Fruit fly (Drosophila melanogaster) whole organism, embryonic: ENCODE measurements around the gene CG12057.

Experiments
- ATbp ChIP-seq: fragments of 200-800 bp; sonication (Bioruptor generic); optimal IDR thresholded peaks from 2 replicates; lab custom pipeline; 2017; ENCODE audit warnings: missing biosample characterization, mild to moderate bottlenecking, missing genetic modification characterization, missing genetic modification reagents
- Adf1 ChIP-seq: fragments of 200-800 bp; sonication (Bioruptor generic); IDR thresholded peaks from 2 replicates; pipeline ENCODE4 v1.3.6; 2022; ENCODE audit warnings: missing biosample characterization, missing genetic modification characterization
- BtbVII ChIP-seq: fragments of 200-800 bp; sonication (Bioruptor generic); optimal IDR thresholded peaks from 3 replicates; lab custom pipeline; 2017; ENCODE audit warnings: missing biosample characterization, mild to moderate bottlenecking, missing genetic modification characterization
- Bteb2 ChIP-seq: fragments of 200-800 bp; sonication (Bioruptor generic); optimal IDR thresholded peaks from 2 replicates; lab custom pipeline; 2016; ENCODE audit warnings: missing biosample characterization, missing genetic modification characterization
- CG11247 ChIP-seq: fragments of 200-800 bp; sonication (Bioruptor generic); IDR thresholded peaks from 2 replicates; pipeline ENCODE4 v1.3.6; 2022; ENCODE audit warnings: missing biosample characterization, missing genetic modification characterization
- CG12104 ChIP-seq: fragments of 200-800 bp; sonication (Bioruptor generic); optimal IDR thresholded peaks from 3 replicates; lab custom pipeline; 2016; ENCODE audit warnings: missing biosample characterization, missing genetic modification characterization
- CG13624 ChIP-seq: fragments of 200-800 bp; sonication (Bioruptor generic); optimal IDR thresholded peaks from 2 replicates; lab custom pipeline; 2016; ENCODE audit warnings: missing biosample characterization, missing genetic modification characterization
- CG13894 ChIP-seq: fragments of 200-800 bp; sonication (Bioruptor generic); optimal IDR thresholded peaks from 3 replicates; lab custom pipeline; 2018; ENCODE audit warnings: missing biosample characterization, mild to moderate bottlenecking, missing genetic modification characterization, moderate library complexity
- CG15514 ChIP-seq: fragments of 200-800 bp; sonication (Bioruptor generic); optimal IDR thresholded peaks from 3 replicates; lab custom pipeline; 2017; ENCODE audit warnings: missing biosample characterization, missing genetic modification characterization, mild to moderate bottlenecking, moderate library complexity, missing genetic modification reagents
- CG16863 ChIP-seq: fragments of 200-800 bp; sonication (Bioruptor generic); optimal IDR thresholded peaks from 3 replicates; lab custom pipeline; 2016; ENCODE audit warnings: missing biosample characterization, missing genetic modification characterization
- CG17568 ChIP-seq: fragments of 200-800 bp; sonication (Bioruptor generic); optimal IDR thresholded peaks from 2 replicates; lab custom pipeline; 2018; ENCODE audit warnings: missing biosample characterization, mild to moderate bottlenecking, missing genetic modification characterization, moderate library complexity
- CG2678 ChIP-seq: fragments of 200-800 bp; sonication (Bioruptor generic); optimal IDR thresholded peaks from 3 replicates; lab custom pipeline; 2019; ENCODE audit warnings: missing biosample characterization, mild to moderate bottlenecking, missing genetic modification characterization, moderate library complexity
- CG3065 ChIP-seq: fragments of 200-800 bp; sonication (Bioruptor generic); optimal IDR thresholded peaks from 2 replicates; lab custom pipeline; 2016; ENCODE audit warnings: missing biosample characterization, missing genetic modification characterization
- CG3281 ChIP-seq: fragments of 200-800 bp; sonication (Bioruptor generic); optimal IDR thresholded peaks from 3 replicates; lab custom pipeline; 2017; ENCODE audit warnings: missing biosample characterization, mild to moderate bottlenecking, missing genetic modification characterization
- CG3995 ChIP-seq: fragments of 200-800 bp; sonication (Bioruptor generic); optimal IDR thresholded peaks from 3 replicates; lab custom pipeline; 2016; ENCODE audit warnings: missing biosample characterization, missing genetic modification characterization
- CG4328 ChIP-seq: fragments of 200-800 bp; sonication (Bioruptor generic); optimal IDR thresholded peaks from 3 replicates; lab custom pipeline; 2017; ENCODE audit warnings: missing biosample characterization, missing genetic modification reagents, missing genetic modification characterization
- CG4404 ChIP-seq: fragments of 200-800 bp; sonication (Bioruptor generic); IDR thresholded peaks from 2 replicates; pipeline ENCODE4 v1.3.6; 2022; ENCODE audit warnings: missing biosample characterization, missing genetic modification characterization
- CG7271 ChIP-seq: fragments of 200-800 bp; sonication (Bioruptor generic); optimal IDR thresholded peaks from 2 replicates; lab custom pipeline; 2018; ENCODE audit warnings: missing biosample characterization, mild to moderate bottlenecking, missing genetic modification characterization, moderate library complexity
- CG7928 ChIP-seq: fragments of 200-800 bp; sonication (Bioruptor generic); optimal IDR thresholded peaks from 2 replicates; lab custom pipeline; 2017; ENCODE audit warnings: missing biosample characterization, mild to moderate bottlenecking, missing genetic modification characterization
- CG7987 ChIP-seq: fragments of 200-800 bp; sonication (Bioruptor generic); optimal IDR thresholded peaks from 2 replicates; lab custom pipeline; 2018; ENCODE audit warnings: missing biosample characterization, mild to moderate bottlenecking, missing genetic modification characterization, moderate library complexity
- CG9797 ChIP-seq: fragments of 200-800 bp; sonication (Bioruptor generic); optimal IDR thresholded peaks from 3 replicates; lab custom pipeline; 2018; ENCODE audit warnings: missing biosample characterization, mild to moderate bottlenecking, missing genetic modification characterization
- CoRest ChIP-seq: fragments of 200-800 bp; sonication (Bioruptor generic); optimal IDR thresholded peaks from 3 replicates; lab custom pipeline; 2018; ENCODE audit warnings: missing biosample characterization, mild to moderate bottlenecking, missing genetic modification characterization, moderate library complexity
- Dp ChIP-seq: fragments of 200-800 bp; sonication (Bioruptor generic); optimal IDR thresholded peaks from 2 replicates; lab custom pipeline; 2018; ENCODE audit warnings: missing biosample characterization, mild to moderate bottlenecking, missing genetic modification characterization, moderate library complexity
- Dref ChIP-seq: fragments of 200-800 bp; sonication (Bioruptor generic); IDR thresholded peaks from 2 replicates; pipeline ENCODE4 v1.3.6; 2022; ENCODE audit warnings: missing biosample characterization, missing genetic modification characterization
- Ets65A ChIP-seq: fragments of 200-800 bp; sonication (Bioruptor generic); peaks from one replicate; lab custom pipeline; 2016; ENCODE audit warnings: missing biosample characterization, missing genetic modification characterization
- Max ChIP-seq: fragments of 200-800 bp; sonication (Bioruptor generic); optimal IDR thresholded peaks from 2 replicates; lab custom pipeline; 2016; ENCODE audit warnings: missing biosample characterization, mild to moderate bottlenecking, missing genetic modification characterization
- Scr ChIP-seq: fragments of 200-800 bp; sonication (Bioruptor generic); IDR thresholded peaks from 2 replicates; pipeline ENCODE4 v1.3.6; 2022; ENCODE audit warnings: missing biosample characterization, missing genetic modification characterization; ENCODE audit not compliant: partially characterized antibody
- Sin3A ChIP-seq: fragments of >200 bp; optimal IDR thresholded peaks from 2 replicates; lab custom pipeline; 2018
- Sry-δ ChIP-seq: fragments of 200-800 bp; sonication (Bioruptor generic); optimal IDR thresholded peaks from 2 replicates; lab custom pipeline; 2016; ENCODE audit warnings: missing biosample characterization, missing genetic modification characterization
- Usf ChIP-seq: fragments of 200-800 bp; sonication (Bioruptor generic); optimal IDR thresholded peaks from 2 replicates; lab custom pipeline; 2017; ENCODE audit warnings: missing genotype, missing biosample characterization, missing genetic modification characterization
- Xrp1 ChIP-seq: fragments of 200-800 bp; sonication (Bioruptor generic); IDR thresholded peaks from 2 replicates; pipeline ENCODE4 v1.3.6; 2022; ENCODE audit warnings: missing biosample characterization, missing genetic modification characterization
- ab ChIP-seq: fragments of 200-800 bp; sonication (Bioruptor generic); optimal IDR thresholded peaks from 2 replicates; lab custom pipeline; 2016; ENCODE audit warnings: missing biosample characterization, missing genetic modification characterization
- amos ChIP-seq: fragments of 200-800 bp; sonication (Bioruptor generic); IDR thresholded peaks from 2 replicates; pipeline ENCODE4 v1.3.6; 2022; ENCODE audit warnings: missing biosample characterization, missing genetic modification characterization; ENCODE audit not compliant: partially characterized antibody
- bbx ChIP-seq: fragments of 200-800 bp; sonication (Bioruptor generic); IDR thresholded peaks from 2 replicates; pipeline ENCODE4 v1.3.6; 2022; ENCODE audit warnings: missing biosample characterization, missing genetic modification characterization; ENCODE audit not compliant: partially characterized antibody
- chinmo ChIP-seq: fragments of 200-800 bp; sonication (Bioruptor generic); IDR thresholded peaks from 4 replicates; pipeline ENCODE4 v1.3.6; 2022; ENCODE audit warnings: missing biosample characterization, missing genetic modification characterization; ENCODE audit not compliant: partially characterized antibody
- crp ChIP-seq, 2 experiments: fragments of 200-800 bp; sonication (Bioruptor generic); optimal IDR thresholded peaks; 2 replicates in 1 of 2; 3 replicates in 1 of 2; lab custom pipeline; 2017; ENCODE audit warnings: missing biosample characterization in 2 of 2, missing genetic modification characterization in 2 of 2, mild to moderate bottlenecking in 1 of 2, moderate library complexity in 1 of 2
- ems ChIP-seq: fragments of 200-800 bp; sonication (Bioruptor generic); optimal IDR thresholded peaks from 3 replicates; lab custom pipeline; 2016; ENCODE audit warnings: missing biosample characterization, missing genetic modification characterization
- ewg ChIP-seq: fragments of 200-800 bp; sonication (Bioruptor generic); optimal IDR thresholded peaks from 3 replicates; lab custom pipeline; 2017; ENCODE audit warnings: mild to moderate bottlenecking, missing biosample characterization, missing genetic modification reagents, missing genetic modification characterization
- gcm ChIP-seq: fragments of 200-800 bp; sonication (Bioruptor generic); optimal IDR thresholded peaks from 2 replicates; lab custom pipeline; 2019; ENCODE audit warnings: missing biosample characterization, mild to moderate bottlenecking, missing genetic modification characterization, moderate library complexity
- gfzf ChIP-seq: fragments of 200-800 bp; sonication (Bioruptor generic); optimal IDR thresholded peaks from 2 replicates; lab custom pipeline; 2016; ENCODE audit warnings: missing biosample characterization, mild to moderate bottlenecking, missing genetic modification characterization, moderate library complexity
- klu ChIP-seq: fragments of 200-800 bp; sonication (Bioruptor generic); IDR thresholded peaks from 2 replicates; pipeline ENCODE4 v1.3.6; 2022; ENCODE audit warnings: missing biosample characterization, missing genetic modification characterization
- luna ChIP-seq: fragments of 200-800 bp; sonication (Bioruptor generic); optimal IDR thresholded peaks from 2 replicates; lab custom pipeline; 2016; ENCODE audit warnings: missing biosample characterization, missing genetic modification characterization
- ro ChIP-seq: fragments of 200-800 bp; sonication (Bioruptor generic); IDR thresholded peaks from 2 replicates; pipeline ENCODE4 v1.3.6; 2022; ENCODE audit warnings: missing biosample characterization, missing genetic modification characterization
- schlank ChIP-seq: fragments of 200-800 bp; sonication (Bioruptor generic); optimal IDR thresholded peaks from 2 replicates; lab custom pipeline; 2018; ENCODE audit warnings: missing biosample characterization, mild to moderate bottlenecking, missing genetic modification characterization
- sd ChIP-seq: fragments of 200-800 bp; sonication (Bioruptor generic); optimal IDR thresholded peaks from 3 replicates; lab custom pipeline; 2018; ENCODE audit warnings: missing biosample characterization, mild to moderate bottlenecking, missing genetic modification characterization, moderate library complexity
- sima ChIP-seq: fragments of 200-800 bp; sonication (Bioruptor generic); optimal IDR thresholded peaks from 2 replicates; lab custom pipeline; 2016; ENCODE audit warnings: missing biosample characterization, missing genetic modification characterization
- sna ChIP-seq: fragments of 200-800 bp; sonication (Bioruptor generic); IDR thresholded peaks from 2 replicates; pipeline ENCODE4 v1.3.6; 2022; ENCODE audit warnings: missing biosample characterization, missing genetic modification characterization; ENCODE audit not compliant: partially characterized antibody
- sqz ChIP-seq: fragments of 200-800 bp; sonication (Bioruptor generic); optimal IDR thresholded peaks from 3 replicates; lab custom pipeline; 2018; ENCODE audit warnings: missing biosample characterization, mild to moderate bottlenecking, missing genetic modification characterization
- stwl ChIP-seq: fragments of 200-800 bp; sonication (Bioruptor generic); optimal IDR thresholded peaks from 3 replicates; lab custom pipeline; 2018; ENCODE audit warnings: missing biosample characterization, mild to moderate bottlenecking, missing genetic modification characterization, moderate library complexity
- trem ChIP-seq: fragments of 200-800 bp; optimal IDR thresholded peaks from 3 replicates; lab custom pipeline; 2019; ENCODE audit warnings: missing biosample characterization, mild to moderate bottlenecking, missing genetic modification characterization, moderate library complexity
- zfh2 ChIP-seq: fragments of 200-800 bp; sonication (Bioruptor generic); optimal IDR thresholded peaks from 2 replicates; lab custom pipeline; 2016; ENCODE audit warnings: missing biosample characterization, missing genetic modification characterization

Gene CG12057

DNA sequence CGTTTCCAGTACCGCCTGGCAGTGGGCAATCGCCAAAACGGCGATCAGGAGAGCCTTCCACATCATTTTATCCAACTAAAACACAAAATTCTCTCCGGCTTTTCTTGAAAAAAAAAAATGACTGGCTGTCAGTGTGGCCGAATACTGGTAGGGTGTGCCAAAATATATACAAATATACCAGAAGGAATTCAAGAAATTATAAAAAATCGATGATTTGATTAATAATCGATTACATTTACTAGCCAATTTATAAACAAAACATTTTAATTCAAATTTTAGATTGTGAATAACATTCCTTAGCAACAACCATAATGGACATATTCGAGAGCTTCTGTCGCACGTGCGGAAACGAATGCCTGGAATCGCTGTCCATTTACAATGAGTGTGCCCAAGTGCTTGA lies 33.1 kb upstream of the CG12057 start, which contains the start of the genes Ost48 and Dlip1 (continued):
- TF ChIP-seq ro (GFP tag; lab: Robert Waterston, UW) (no peak), Bteb2 (GFP tag; lab: Kevin White, UChicago) (no peak), CoRest (tag; lab: Kevin White, UChicago) (no peak), sd (peak; percentile 34), amos (GFP tag; lab: Robert Waterston, UW) (peak; percentile 43; the same call in 1 of the 2 replicates), schlank (tag; lab: Kevin White, UChicago) (no peak), Sin3A (peak; percentile 24), CG3995 (GFP tag; lab: Kevin White, UChicago) (no peak), CG3065 (GFP tag; lab: Kevin White, UChicago) (no peak), CG12104 (GFP tag; lab: Kevin White, UChicago) (no peak), CG7928 (GFP tag; lab: Kevin White, UChicago) (no peak), Adf1 (no peak), CG7271 (tag; lab: Kevin White, UChicago) (no peak), Usf (no peak), klu (GFP tag; lab: Robert Waterston, UW) (no peak), CG13894 (tag; lab: Kevin White, UChicago) (no peak), crp (GFP tag; optimal IDR thresholded peaks at IDR 0.05; lab: Kevin White, UChicago) (peak in 1 of 2 experiments; percentile 18), chinmo (GFP tag; lab: Robert Waterston, UW) (no peak), sna (GFP tag; lab: Robert Waterston, UW) (no peak), Sry-δ (GFP tag; lab: Kevin White, UChicago) (peak; percentile 40), CG3281 (no peak), CG4404 (GFP tag; lab: Robert Waterston, UW) (no peak), Dp (GFP tag; lab: Kevin White, UChicago) (peak; percentile 51), sima (GFP tag; lab: Kevin White, UChicago) (no peak), ATbp (no peak), Dref (peak; percentile 67), CG13624 (GFP tag; lab: Kevin White, UChicago) (no peak), gfzf (peak; percentile 64), ems (no peak), sqz (GFP tag; lab: Kevin White, UChicago) (peak; percentile 77), CG4328 (GFP tag; lab: Kevin White, UChicago) (no peak), CG2678 (no peak), CG9797 (GFP tag; lab: Kevin White, UChicago) (peak; percentile 67), luna (GFP tag; lab: Kevin White, UChicago) (no peak), ewg (GFP tag; lab: Kevin White, UChicago) (no peak), ab (GFP tag; lab: Kevin White, UChicago) (no peak), Ets65A (GFP tag; lab: Kevin White, UChicago) (no peak), BtbVII (no peak), Xrp1 (GFP tag; lab: Robert Waterston, UW) (no peak), bbx (GFP tag; lab: Robert Waterston, UW) (0 out of 2 replicates have a peak, but pooled peaks have one; percentile 25), CG11247 (GFP tag; lab: Robert Waterston, UW) (no peak), zfh2 (GFP tag; lab: Kevin White, UChicago) (no peak), trem (tag; lab: Kevin White, UChicago) (no peak), gcm (no peak), Scr (GFP tag; lab: Robert Waterston, UW) (peak; percentile 49; the same call in 1 of the 2 replicates), CG7987 (GFP tag; lab: Kevin White, UChicago) (no peak), CG17568 (GFP tag; lab: Kevin White, UChicago) (peak; percentile 49), Max (GFP tag; lab: Kevin White, UChicago) (no peak), CG16863 (no peak), stwl (tag; lab: Kevin White, UChicago) (peak; percentile 54), CG15514 (GFP tag; lab: Kevin White, UChicago) (no peak)
